Worm (Caenorhabditis elegans): ENCODE results near the gene srbc-65.

DNA sequence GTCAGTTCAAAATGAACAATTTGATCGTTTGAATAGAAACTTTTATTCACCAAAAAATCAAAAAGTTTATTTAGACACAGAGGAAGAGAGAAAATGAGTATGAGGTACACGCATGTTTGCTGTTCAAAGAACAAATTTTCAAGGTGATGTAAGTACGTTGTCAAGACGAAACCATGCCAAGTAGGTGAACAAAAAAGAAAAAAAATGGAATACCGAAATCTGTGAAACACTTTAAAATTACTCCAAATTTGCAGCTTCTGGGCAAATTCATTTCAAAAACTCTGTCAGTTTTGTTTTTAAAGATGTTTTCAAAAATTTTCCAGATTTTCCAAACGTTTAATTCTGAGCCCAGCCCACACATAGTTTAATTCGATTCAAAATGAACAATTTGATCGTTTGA lies 29.6 kb downstream of the srbc-65 start, which contains the start of gene nhr-271:
- TF ChIP-seq lsy-2 (tag; optimal IDR thresholded peaks at IDR 0.05), result no peak
- no peak for TF ChIP-seq dmd-8 (GFP tag; IDR thresholded peaks at IDR 0.05)
- TF ChIP-seq unc-62 (GFP tag; optimal IDR thresholded peaks at IDR 0.05 in 1 of 2), result no peak
- TF ChIP-seq unc-62 (tag; optimal IDR thresholded peaks at IDR 0.05), result no peak
